Worm (Caenorhabditis elegans) whole organism, L1 larva: ENCODE data around the gene K03A11.4.

Experiments used
- aly-2 ChIP-seq: fragments of 150-350 bp; optimal IDR thresholded peaks from 2 replicates; lab custom pipeline; 2014; ENCODE audit warnings: missing biosample characterization, missing genetic modification characterization
- ama-1 ChIP-seq: fragments of 150-350 bp; optimal IDR thresholded peaks from 2 replicates; lab custom pipeline; 2014
- dpl-1 ChIP-seq, 3 experiments: fragments of 150-350 bp in 2 of 3; sonication (generic microtip) in 1 of 3; optimal IDR thresholded peaks; 2 replicates each; lab custom pipeline; 2014 to 2017; ENCODE audit warnings: missing biosample characterization in 3 of 3, missing genetic modification characterization in 3 of 3, missing genetic modification reagents in 3 of 3
- egl-27 ChIP-seq, 2 experiments: fragments of 150-350 bp in 1 of 2; sonication (generic microtip); optimal IDR thresholded peaks; 3 replicates each; lab custom pipeline; 2017 to 2018; ENCODE audit warnings: missing biosample characterization in 2 of 2, missing genetic modification characterization in 2 of 2, missing genetic modification reagents in 2 of 2
- lin-39 ChIP-seq: fragments of 150-350 bp; optimal IDR thresholded peaks from 2 replicates; lab custom pipeline; 2014; ENCODE audit warnings: missing biosample characterization, missing genetic modification reagents, missing genetic modification characterization
- lsy-2 ChIP-seq, 2 experiments: fragments of 150-350 bp; optimal IDR thresholded peaks; 2 replicates each; lab custom pipeline; 2014; ENCODE audit warnings: missing biosample characterization in 2 of 2, missing genetic modification characterization in 2 of 2
- mdl-1 ChIP-seq, 2 experiments: fragments of 150-350 bp; optimal IDR thresholded peaks; 2 replicates each; lab custom pipeline; 2014 to 2017; ENCODE audit warnings: missing biosample characterization in 2 of 2, missing genetic modification characterization in 2 of 2, inconsistent platforms in 1 of 2
- mef-2 ChIP-seq: fragments of 150-350 bp; optimal IDR thresholded peaks from 2 replicates; lab custom pipeline; 2014; ENCODE audit warnings: missing biosample characterization, missing genetic modification characterization
- nhr-11 ChIP-seq: fragments of 150-350 bp; optimal IDR thresholded peaks from 2 replicates; lab custom pipeline; 2014; ENCODE audit warnings: missing biosample characterization, missing genetic modification characterization
- nhr-76 ChIP-seq: sonication (generic microtip); optimal IDR thresholded peaks from 2 replicates; lab custom pipeline; 2017; ENCODE audit warnings: missing biosample characterization, missing genetic modification characterization
- sox-4 ChIP-seq: sonication (generic microtip); optimal IDR thresholded peaks from 2 replicates; lab custom pipeline; 2016; ENCODE audit warnings: missing genetic modification characterization, missing compliant biosample characterization
- unc-86 ChIP-seq: sonication (generic microtip); optimal IDR thresholded peaks from 2 replicates; lab custom pipeline; 2016; ENCODE audit warnings: missing genetic modification characterization, missing compliant biosample characterization

- no peak for TF ChIP-seq lsy-2 (tag; optimal IDR thresholded peaks at IDR 0.05; lab: Kevin White, UChicago)
- no peak for TF ChIP-seq mef-2 (tag; lab: Kevin White, UChicago)
- TF ChIP-seq unc-86: no peak
- no peak for TF ChIP-seq dpl-1 (GFP tag; optimal IDR thresholded peaks at IDR 0.05; lab: Kevin White, UChicago)
- no peak for TF ChIP-seq lin-39 (tag; lab: Kevin White, UChicago)
- TF ChIP-seq nhr-11: no peak
- TF ChIP-seq sox-4 (tag; lab: Kevin White, UChicago): no peak
- TF ChIP-seq mdl-1 (tag; optimal IDR thresholded peaks at IDR 0.05; lab: Kevin White, UChicago): no peak
- no peak for TF ChIP-seq egl-27 (tag; optimal IDR thresholded peaks at IDR 0.05; lab: Kevin White, UChicago)
- no peak for TF ChIP-seq ama-1 (lab: Kevin White, UChicago)
- TF ChIP-seq nhr-76 (tag; lab: Kevin White, UChicago): no peak
- TF ChIP-seq aly-2 (tag; lab: Kevin White, UChicago): no peak
These were observed at the start of gene K03A11.4 for ce11 chrX:13077872-13078271.
